Fruit fly (Drosophila melanogaster) whole organism, adult: ENCODE results near the gene Glut1.

Experiments used
- CG11617 ChIP-seq: fragments of 200-800 bp; sonication (Bioruptor generic); optimal IDR thresholded peaks from 2 replicates; lab custom pipeline; 2017; ENCODE audit warnings: mild to moderate bottlenecking, missing biosample characterization, missing genetic modification reagents, missing genetic modification characterization
- CG12768 ChIP-seq: fragments of 200-800 bp; sonication (Bioruptor generic); optimal IDR thresholded peaks from 2 replicates; lab custom pipeline; 2017; ENCODE audit warnings: missing biosample characterization, missing genetic modification characterization, mild to moderate bottlenecking, moderate library complexity, missing genetic modification reagents
- CG14711 ChIP-seq: fragments of 200-800 bp; sonication (Bioruptor generic); optimal IDR thresholded peaks from 2 replicates; lab custom pipeline; 2018; ENCODE audit warnings: missing biosample characterization, mild to moderate bottlenecking, missing genetic modification characterization, moderate library complexity
- CG1620 ChIP-seq: fragments of 200-800 bp; sonication (Bioruptor generic); optimal IDR thresholded peaks from 2 replicates; lab custom pipeline; 2016; ENCODE audit warnings: missing biosample characterization, missing genetic modification characterization
- CG33017 ChIP-seq: fragments of 200-800 bp; sonication (Bioruptor generic); optimal IDR thresholded peaks from 2 replicates; lab custom pipeline; 2018; ENCODE audit warnings: missing biosample characterization, mild to moderate bottlenecking, missing genetic modification characterization, moderate library complexity
- CG5204 ChIP-seq: fragments of 200-800 bp; sonication (Bioruptor generic); optimal IDR thresholded peaks from 2 replicates; lab custom pipeline; 2016; ENCODE audit warnings: missing biosample characterization, missing genetic modification characterization
- CG7045 ChIP-seq: fragments of 200-800 bp; sonication (Bioruptor generic); optimal IDR thresholded peaks from 2 replicates; lab custom pipeline; 2017; ENCODE audit warnings: missing biosample characterization, mild to moderate bottlenecking, missing genetic modification characterization
- CG7101 ChIP-seq: fragments of 200-800 bp; sonication (Bioruptor generic); optimal IDR thresholded peaks from 2 replicates; lab custom pipeline; 2018; ENCODE audit warnings: missing biosample characterization, mild to moderate bottlenecking, missing genetic modification characterization, moderate library complexity
- Clk ChIP-seq: fragments of 200-800 bp; sonication (Bioruptor generic); optimal IDR thresholded peaks from 2 replicates; lab custom pipeline; 2017; ENCODE audit warnings: missing biosample characterization, missing genetic modification characterization
- Crg-1 ChIP-seq: fragments of 200-800 bp; sonication (Bioruptor generic); optimal IDR thresholded peaks from 2 replicates; lab custom pipeline; 2016; ENCODE audit warnings: missing biosample characterization, missing genetic modification characterization
- Hr96 ChIP-seq: fragments of 200-800 bp; sonication (Bioruptor generic); optimal IDR thresholded peaks from 2 replicates; lab custom pipeline; 2016; ENCODE audit warnings: missing biosample characterization, missing genetic modification characterization
- Mnt ChIP-seq: fragments of 200-800 bp; sonication (Bioruptor generic); optimal IDR thresholded peaks from 2 replicates; lab custom pipeline; 2016; ENCODE audit warnings: missing biosample characterization, mild to moderate bottlenecking, missing genetic modification characterization
- bab1 ChIP-seq: fragments of 200-800 bp; sonication (Bioruptor generic); optimal IDR thresholded peaks from 3 replicates; lab custom pipeline; 2019; ENCODE audit warnings: missing biosample characterization, mild to moderate bottlenecking, missing genetic modification characterization, moderate library complexity
- cic ChIP-seq: fragments of 200-800 bp; sonication (Bioruptor generic); optimal IDR thresholded peaks from 2 replicates; lab custom pipeline; 2017; ENCODE audit warnings: missing biosample characterization, mild to moderate bottlenecking, missing genetic modification characterization, moderate library complexity
- cnc ChIP-seq, 2 experiments: fragments of >200 bp; optimal IDR thresholded peaks; 2 replicates each; lab custom pipeline; 2017
- kay ChIP-seq: fragments of 200-800 bp; sonication (Bioruptor generic); peaks from one replicate; lab custom pipeline; 2016; ENCODE audit warnings: missing biosample characterization, missing genetic modification characterization, borderline replicate concordance
- ovo ChIP-seq: fragments of 200-800 bp; sonication (Bioruptor generic); optimal IDR thresholded peaks from 2 replicates; lab custom pipeline; 2016; ENCODE audit warnings: missing biosample characterization, missing genetic modification characterization
- pad ChIP-seq: fragments of 200-800 bp; sonication (Bioruptor generic); optimal IDR thresholded peaks from 3 replicates; lab custom pipeline; 2017; ENCODE audit warnings: missing biosample characterization, missing genetic modification characterization, mild to moderate bottlenecking, moderate library complexity, missing genetic modification reagents
- tj ChIP-seq: fragments of 200-800 bp; sonication (Bioruptor generic); optimal IDR thresholded peaks from 3 replicates; lab custom pipeline; 2017; ENCODE audit warnings: missing biosample characterization, mild to moderate bottlenecking, missing genetic modification characterization, moderate library complexity
- toe ChIP-seq: fragments of 200-800 bp; sonication (Bioruptor generic); optimal IDR thresholded peaks from 2 replicates; lab custom pipeline; 2016; ENCODE audit warnings: missing biosample characterization, missing genetic modification characterization

Glut1 gene

dm6 chr3L:902598-902997, 11.3 kb upstream of the Glut1 start, which contains the start of gene mat:
Gene mat (plus strand): TSS chr3L:902898.
- TF ChIP-seq CG7045 (GFP tag; lab: Kevin White, UChicago): no peak
- no peak for TF ChIP-seq pad (GFP tag; lab: Kevin White, UChicago)
- no peak for TF ChIP-seq CG7101 (tag; lab: Kevin White, UChicago)
- no peak for TF ChIP-seq Crg-1
- no peak for TF ChIP-seq CG12768 (GFP tag; lab: Kevin White, UChicago)

dm6 chr3L:903900-904299, 10.0 kb upstream of the Glut1 start:
- TF ChIP-seq Clk (GFP tag; lab: Kevin White, UChicago): no peak
- TF ChIP-seq toe (GFP tag; lab: Kevin White, UChicago): no peak
- TF ChIP-seq cnc (optimal IDR thresholded peaks at IDR 0.05; lab: Kevin White, UChicago): no peak
- TF ChIP-seq CG1620 (GFP tag; lab: Kevin White, UChicago): no peak
- TF ChIP-seq tj (GFP tag; lab: Kevin White, UChicago): no peak
- TF ChIP-seq Hr96 (GFP tag; lab: Kevin White, UChicago): no peak
- no peak for TF ChIP-seq CG11617 (GFP tag; lab: Kevin White, UChicago)
- no peak for TF ChIP-seq pad (GFP tag; lab: Kevin White, UChicago)
- TF ChIP-seq Crg-1: no peak
- TF ChIP-seq ovo: no peak
- no peak for TF ChIP-seq CG33017
- TF ChIP-seq Mnt (GFP tag; lab: Kevin White, UChicago): no peak
- TF ChIP-seq CG14711 (tag; lab: Kevin White, UChicago): no peak
- TF ChIP-seq CG7045 (GFP tag; lab: Kevin White, UChicago): no peak
- TF ChIP-seq bab1 (GFP tag; lab: Kevin White, UChicago): no peak
- no peak for TF ChIP-seq kay (GFP tag; lab: Kevin White, UChicago)
- TF ChIP-seq CG5204: no peak
- TF ChIP-seq CG12768 (GFP tag; lab: Kevin White, UChicago): no peak

dm6 chr3L:904364-904763, 9.5 kb upstream of the Glut1 start:
- TF ChIP-seq CG7045 (GFP tag; lab: Kevin White, UChicago) (no peak), cnc (optimal IDR thresholded peaks at IDR 0.05; lab: Kevin White, UChicago) (no peak), CG7101 (tag; lab: Kevin White, UChicago) (no peak), toe (GFP tag; lab: Kevin White, UChicago) (no peak), CG14711 (tag; lab: Kevin White, UChicago) (no peak)

dm6 chr3L:904991-905745, 8.7 kb upstream of the Glut1 start:
- TF ChIP-seq CG5204: no peak
- no peak for TF ChIP-seq tj (GFP tag; lab: Kevin White, UChicago)
- no peak for TF ChIP-seq CG12768 (GFP tag; lab: Kevin White, UChicago)
- TF ChIP-seq pad (GFP tag; lab: Kevin White, UChicago): no peak
- no peak for TF ChIP-seq CG7101 (tag; lab: Kevin White, UChicago)
- TF ChIP-seq CG14711 (tag; lab: Kevin White, UChicago): no peak
- no peak for TF ChIP-seq cnc (optimal IDR thresholded peaks at IDR 0.05; lab: Kevin White, UChicago)
- no peak for TF ChIP-seq CG11617 (GFP tag; lab: Kevin White, UChicago)
- no peak for TF ChIP-seq CG33017
- TF ChIP-seq CG1620 (GFP tag; lab: Kevin White, UChicago): no peak
- no peak for TF ChIP-seq ovo
- TF ChIP-seq Clk (GFP tag; lab: Kevin White, UChicago): no peak
- no peak for TF ChIP-seq Hr96 (GFP tag; lab: Kevin White, UChicago)
- no peak for TF ChIP-seq bab1 (GFP tag; lab: Kevin White, UChicago)

dm6 chr3L:907673-908323, 6.1 kb upstream of the Glut1 start:
- no peak for TF ChIP-seq CG7101 (tag; lab: Kevin White, UChicago)
- no peak for TF ChIP-seq CG14711 (tag; lab: Kevin White, UChicago)
- no peak for TF ChIP-seq kay (GFP tag; lab: Kevin White, UChicago)
- no peak for TF ChIP-seq toe (GFP tag; lab: Kevin White, UChicago)
- no peak for TF ChIP-seq cic
- TF ChIP-seq CG33017: no peak
- TF ChIP-seq bab1 (GFP tag; lab: Kevin White, UChicago): no peak
- TF ChIP-seq ovo: no peak
- TF ChIP-seq Hr96 (GFP tag; lab: Kevin White, UChicago): no peak
- TF ChIP-seq Clk (GFP tag; lab: Kevin White, UChicago): no peak
- TF ChIP-seq pad (GFP tag; lab: Kevin White, UChicago): no peak
- no peak for TF ChIP-seq tj (GFP tag; lab: Kevin White, UChicago)
- no peak for TF ChIP-seq Mnt (GFP tag; lab: Kevin White, UChicago)
- TF ChIP-seq CG7045 (GFP tag; lab: Kevin White, UChicago): no peak
- TF ChIP-seq CG5204: no peak
- TF ChIP-seq Crg-1: no peak
- no peak for TF ChIP-seq cnc (optimal IDR thresholded peaks at IDR 0.05; lab: Kevin White, UChicago)
- no peak for TF ChIP-seq CG11617 (GFP tag; lab: Kevin White, UChicago)
